Fruit fly (Drosophila melanogaster) whole organism, prepupa: ENCODE data around the gene sky.

ENCODE experiments used
- Blimp-1 ChIP-seq: fragments of 200-800 bp; sonication (Bioruptor generic); optimal IDR thresholded peaks from 3 replicates; lab custom pipeline; 2017; ENCODE audit warnings: missing biosample characterization, missing genetic modification characterization, mild to moderate bottlenecking, moderate library complexity, missing genetic modification reagents
- CG10631 ChIP-seq: fragments of 200-800 bp; sonication (Bioruptor generic); optimal IDR thresholded peaks from 2 replicates; lab custom pipeline; 2016; ENCODE audit warnings: missing biosample characterization, missing genetic modification characterization
- CG16779 ChIP-seq: fragments of 200-800 bp; sonication (Bioruptor generic); optimal IDR thresholded peaks from 3 replicates; lab custom pipeline; 2017; ENCODE audit warnings: missing biosample characterization, mild to moderate bottlenecking, missing genetic modification characterization
- CG6163 ChIP-seq: fragments of 200-800 bp; sonication (Bioruptor generic); IDR thresholded peaks from 3 replicates; pipeline ENCODE4 v1.3.6; 2022; ENCODE audit warnings: missing biosample characterization, missing genetic modification characterization
- CG8319 ChIP-seq: fragments of 200-800 bp; sonication (Bioruptor generic); optimal IDR thresholded peaks from 3 replicates; lab custom pipeline; 2016; ENCODE audit warnings: missing biosample characterization, missing genetic modification characterization
- Eip78C ChIP-seq: fragments of 200-800 bp; sonication (Bioruptor generic); peaks from one replicate; lab custom pipeline; 2016; ENCODE audit warnings: missing biosample characterization, missing genetic modification characterization
- Lpt ChIP-seq: fragments of 200-800 bp; sonication (Bioruptor generic); optimal IDR thresholded peaks from 3 replicates; lab custom pipeline; 2016; ENCODE audit warnings: missing biosample characterization, missing genetic modification characterization
- Sox102F ChIP-seq: fragments of 200-800 bp; sonication (Bioruptor generic); optimal IDR thresholded peaks from 2 replicates; lab custom pipeline; 2016; ENCODE audit warnings: missing biosample characterization, mild to moderate bottlenecking, missing genetic modification characterization
- cyc ChIP-seq: fragments of 200-800 bp; sonication (Bioruptor generic); optimal IDR thresholded peaks from 3 replicates; lab custom pipeline; 2016; ENCODE audit warnings: missing biosample characterization, missing genetic modification characterization
- dac ChIP-seq: fragments of 200-800 bp; sonication (Bioruptor generic); optimal IDR thresholded peaks from 2 replicates; lab custom pipeline; 2017; ENCODE audit warnings: missing biosample characterization, mild to moderate bottlenecking, missing genetic modification characterization
- esn ChIP-seq: fragments of 200-800 bp; sonication (Bioruptor generic); optimal IDR thresholded peaks from 2 replicates; lab custom pipeline; 2016; ENCODE audit warnings: missing biosample characterization, mild to moderate bottlenecking, missing genetic modification characterization, moderate library complexity
- fd85E ChIP-seq: fragments of 200-800 bp; sonication (Bioruptor generic); optimal IDR thresholded peaks from 3 replicates; lab custom pipeline; 2016; ENCODE audit warnings: missing biosample characterization, missing genetic modification characterization

dm6 chr2L:20851592-20851991, 67.1 kb downstream of the sky start:
- no peak for TF ChIP-seq Lpt (GFP tag; lab: Kevin White, UChicago)
- TF ChIP-seq Sox102F (GFP tag; lab: Kevin White, UChicago): no peak
- peak; percentile 14 for TF ChIP-seq Eip78C (GFP tag; lab: Kevin White, UChicago)
- no peak for TF ChIP-seq cyc
- TF ChIP-seq esn (GFP tag; lab: Kevin White, UChicago): no peak
- TF ChIP-seq dac (GFP tag; lab: Kevin White, UChicago): no peak
- no peak for TF ChIP-seq fd85E
- no peak for TF ChIP-seq Blimp-1 (GFP tag; lab: Kevin White, UChicago)
- TF ChIP-seq CG10631 (GFP tag; lab: Kevin White, UChicago): no peak
- no peak for TF ChIP-seq CG16779 (tag; lab: Kevin White, UChicago)
- TF ChIP-seq CG8319 (GFP tag; lab: Kevin White, UChicago): no peak
- no peak for TF ChIP-seq CG6163 (GFP tag; lab: Robert Waterston, UW)
